Fruit fly (Drosophila melanogaster) whole organism, embryonic: Measurements from ENCODE around the gene Hsp67Ba.

Experiments
- CG10543 ChIP-seq: fragments of 200-800 bp; sonication (Bioruptor generic); optimal IDR thresholded peaks from 3 replicates; lab custom pipeline; 2017; ENCODE audit warnings: missing biosample characterization, mild to moderate bottlenecking, missing genetic modification characterization, moderate library complexity
- CG14014 ChIP-seq: fragments of 200-800 bp; sonication (Bioruptor generic); IDR thresholded peaks from 2 replicates; pipeline ENCODE4 v1.3.6; 2022; ENCODE audit warnings: missing biosample characterization, missing genetic modification characterization
- CG14860 ChIP-seq: fragments of 200-800 bp; sonication (Bioruptor generic); IDR thresholded peaks from 3 replicates; pipeline ENCODE4 v1.3.6; 2022; ENCODE audit warnings: missing biosample characterization, missing genetic modification characterization; ENCODE audit not compliant: partially characterized antibody
- CG1603 ChIP-seq: fragments of 200-800 bp; sonication (Bioruptor generic); optimal IDR thresholded peaks from 2 replicates; lab custom pipeline; 2019; ENCODE audit warnings: missing biosample characterization, mild to moderate bottlenecking, missing genetic modification characterization, moderate library complexity
- CG16813 ChIP-seq: fragments of 200-800 bp; sonication (Bioruptor generic); IDR thresholded peaks from 3 replicates; pipeline ENCODE4 v1.3.6; 2022; ENCODE audit warnings: missing biosample characterization, missing genetic modification characterization; ENCODE audit not compliant: partially characterized antibody
- CG16815 ChIP-seq: fragments of 200-800 bp; sonication (Bioruptor generic); optimal IDR thresholded peaks from 3 replicates; lab custom pipeline; 2017; ENCODE audit warnings: missing biosample characterization, mild to moderate bottlenecking, missing genetic modification characterization
- CG16863 ChIP-seq: fragments of 200-800 bp; sonication (Bioruptor generic); optimal IDR thresholded peaks from 3 replicates; lab custom pipeline; 2016; ENCODE audit warnings: missing biosample characterization, missing genetic modification characterization
- CG17328 ChIP-seq: fragments of 200-800 bp; sonication (Bioruptor generic); IDR thresholded peaks from 2 replicates; pipeline ENCODE4 v1.3.6; 2022; ENCODE audit warnings: missing biosample characterization, missing genetic modification characterization
- CG17359 ChIP-seq: fragments of 200-800 bp; sonication (Bioruptor generic); optimal IDR thresholded peaks from 3 replicates; lab custom pipeline; 2018; ENCODE audit warnings: missing biosample characterization, mild to moderate bottlenecking, missing genetic modification characterization, moderate library complexity
- CG17829 ChIP-seq: fragments of 200-800 bp; optimal IDR thresholded peaks from 2 replicates; lab custom pipeline; 2019; ENCODE audit warnings: missing biosample characterization, mild to moderate bottlenecking, missing genetic modification characterization, moderate library complexity
- CG31365 ChIP-seq: fragments of 200-800 bp; sonication (Bioruptor generic); optimal IDR thresholded peaks from 2 replicates; lab custom pipeline; 2018; ENCODE audit warnings: missing biosample characterization, mild to moderate bottlenecking, missing genetic modification characterization
- CG3407 ChIP-seq: fragments of 200-800 bp; sonication (Bioruptor generic); optimal IDR thresholded peaks from 2 replicates; lab custom pipeline; 2018; ENCODE audit warnings: missing biosample characterization, mild to moderate bottlenecking, missing genetic modification characterization
- CG4328 ChIP-seq: fragments of 200-800 bp; sonication (Bioruptor generic); optimal IDR thresholded peaks from 3 replicates; lab custom pipeline; 2017; ENCODE audit warnings: missing biosample characterization, missing genetic modification reagents, missing genetic modification characterization
- CG6272 ChIP-seq: fragments of 200-800 bp; sonication (Bioruptor generic); IDR thresholded peaks from 2 replicates; pipeline ENCODE4 v1.3.6; 2022; ENCODE audit warnings: missing biosample characterization, missing genetic modification characterization
- CG9797 ChIP-seq: fragments of 200-800 bp; sonication (Bioruptor generic); optimal IDR thresholded peaks from 3 replicates; lab custom pipeline; 2018; ENCODE audit warnings: missing biosample characterization, mild to moderate bottlenecking, missing genetic modification characterization
- CG9817 ChIP-seq: fragments of 200-800 bp; sonication (Bioruptor generic); optimal IDR thresholded peaks from 2 replicates; lab custom pipeline; 2018; ENCODE audit warnings: missing biosample characterization, mild to moderate bottlenecking, missing genetic modification characterization, moderate library complexity
- Deaf1 ChIP-seq: fragments of 200-800 bp; optimal IDR thresholded peaks from 3 replicates; lab custom pipeline; 2019; ENCODE audit warnings: missing biosample characterization, mild to moderate bottlenecking, missing genetic modification characterization, moderate library complexity
- Dref ChIP-seq: fragments of 200-800 bp; sonication (Bioruptor generic); IDR thresholded peaks from 2 replicates; pipeline ENCODE4 v1.3.6; 2022; ENCODE audit warnings: missing biosample characterization, missing genetic modification characterization
- E2f2 ChIP-seq: fragments of 200-800 bp; sonication (Bioruptor generic); IDR thresholded peaks from 2 replicates; pipeline ENCODE4 v1.3.6; 2022; ENCODE audit warnings: missing biosample characterization, missing genetic modification characterization
- Eip74EF ChIP-seq, 2 experiments: fragments of 200-800 bp in 1 of 2; fragments of >200 bp in 1 of 2; sonication (Bioruptor generic) in 1 of 2; optimal IDR thresholded peaks; 2 replicates each; lab custom pipeline; 2017 to 2019; ENCODE audit warnings: missing biosample characterization in 2 of 2, missing genetic modification characterization in 2 of 2, mild to moderate bottlenecking in 1 of 2, moderate library complexity in 1 of 2
- Gsc ChIP-seq: fragments of 200-800 bp; sonication (Bioruptor generic); IDR thresholded peaks from 2 replicates; pipeline ENCODE4 v1.3.6; 2022; ENCODE audit warnings: missing biosample characterization, missing genetic modification characterization
- Hsf ChIP-seq: fragments of 200-800 bp; sonication (Bioruptor generic); optimal IDR thresholded peaks from 3 replicates; lab custom pipeline; 2016; ENCODE audit warnings: missing biosample characterization, missing genetic modification characterization
- Mad ChIP-seq: fragments of 200-800 bp; sonication (Bioruptor generic); optimal IDR thresholded peaks from 2 replicates; lab custom pipeline; 2016; ENCODE audit warnings: missing biosample characterization, missing genetic modification characterization
- Nf-YB ChIP-seq: fragments of 200-800 bp; sonication (Bioruptor generic); optimal IDR thresholded peaks from 3 replicates; lab custom pipeline; 2019; ENCODE audit warnings: missing biosample characterization, mild to moderate bottlenecking, missing genetic modification characterization, moderate library complexity
- Optix ChIP-seq: fragments of 200-800 bp; sonication (Bioruptor generic); IDR thresholded peaks from 3 replicates; pipeline ENCODE4 v1.3.6; 2022; ENCODE audit warnings: missing biosample characterization, missing genetic modification characterization
- PHDP ChIP-seq: fragments of 200-800 bp; sonication (Bioruptor generic); optimal IDR thresholded peaks from 3 replicates; lab custom pipeline; 2018; ENCODE audit warnings: missing biosample characterization, mild to moderate bottlenecking, missing genetic modification characterization, moderate library complexity
- Rx ChIP-seq: fragments of 200-800 bp; sonication (Bioruptor generic); IDR thresholded peaks from 2 replicates; pipeline ENCODE4 v1.3.6; 2022; ENCODE audit warnings: missing biosample characterization, missing genetic modification characterization
- Scr ChIP-seq: fragments of 200-800 bp; sonication (Bioruptor generic); IDR thresholded peaks from 2 replicates; pipeline ENCODE4 v1.3.6; 2022; ENCODE audit warnings: missing biosample characterization, missing genetic modification characterization; ENCODE audit not compliant: partially characterized antibody
- Spps ChIP-seq: fragments of 200-800 bp; sonication (Bioruptor generic); optimal IDR thresholded peaks from 2 replicates; lab custom pipeline; 2018; ENCODE audit warnings: missing biosample characterization, mild to moderate bottlenecking, missing genetic modification characterization
- Xbp1 ChIP-seq: fragments of 200-800 bp; sonication (Bioruptor generic); optimal IDR thresholded peaks from 3 replicates; lab custom pipeline; 2016; ENCODE audit warnings: missing biosample characterization, mild to moderate bottlenecking, missing genetic modification characterization
- ab ChIP-seq: fragments of 200-800 bp; sonication (Bioruptor generic); optimal IDR thresholded peaks from 2 replicates; lab custom pipeline; 2016; ENCODE audit warnings: missing biosample characterization, missing genetic modification characterization
- abd-A ChIP-seq: fragments of 200-800 bp; sonication (Bioruptor generic); optimal IDR thresholded peaks from 3 replicates; lab custom pipeline; 2019; ENCODE audit warnings: missing biosample characterization, mild to moderate bottlenecking, missing genetic modification characterization, moderate library complexity
- bcd ChIP-seq: fragments of 200-800 bp; sonication (Bioruptor generic); optimal IDR thresholded peaks from 2 replicates; lab custom pipeline; 2017; ENCODE audit warnings: missing biosample characterization, mild to moderate bottlenecking, missing genetic modification characterization
- chn ChIP-seq: fragments of 200-800 bp; sonication (Bioruptor generic); optimal IDR thresholded peaks from 2 replicates; lab custom pipeline; 2016; ENCODE audit warnings: missing biosample characterization, missing genetic modification characterization
- da ChIP-seq: fragments of 200-800 bp; sonication (Bioruptor generic); optimal IDR thresholded peaks from 2 replicates; lab custom pipeline; 2016; ENCODE audit warnings: missing biosample characterization, missing genetic modification characterization
- danr ChIP-seq: fragments of 200-800 bp; sonication (Bioruptor generic); IDR thresholded peaks from 2 replicates; pipeline ENCODE4 v1.3.6; 2022; ENCODE audit warnings: missing biosample characterization, missing genetic modification characterization
- fru ChIP-seq: fragments of >200 bp; optimal IDR thresholded peaks from 2 replicates; lab custom pipeline; 2017
- jing ChIP-seq: fragments of 200-800 bp; sonication (Bioruptor generic); optimal IDR thresholded peaks from 2 replicates; lab custom pipeline; 2018; ENCODE audit warnings: missing biosample characterization, mild to moderate bottlenecking, missing genetic modification characterization
- jumu ChIP-seq: fragments of 200-800 bp; sonication (Bioruptor generic); optimal IDR thresholded peaks from 3 replicates; lab custom pipeline; 2016; ENCODE audit warnings: missing biosample characterization, missing genetic modification characterization
- kay ChIP-seq: fragments of 200-800 bp; sonication (Bioruptor generic); optimal IDR thresholded peaks from 2 replicates; lab custom pipeline; 2016; ENCODE audit warnings: missing biosample characterization, missing genetic modification characterization
- mld ChIP-seq: fragments of 200-800 bp; sonication (Bioruptor generic); IDR thresholded peaks from 3 replicates; pipeline ENCODE4 v1.3.6; 2022; ENCODE audit warnings: missing biosample characterization, missing genetic modification characterization; ENCODE audit not compliant: partially characterized antibody
- pfk ChIP-seq: fragments of 200-800 bp; sonication (Bioruptor generic); optimal IDR thresholded peaks from 2 replicates; lab custom pipeline; 2018; ENCODE audit warnings: missing biosample characterization, mild to moderate bottlenecking, missing genetic modification characterization, moderate library complexity
- prd ChIP-seq, 3 experiments: fragments of >200 bp in 2 of 3; fragments of 200-800 bp in 1 of 3; sonication (Bioruptor generic) in 1 of 3; optimal IDR thresholded peaks in 2 of 3; IDR thresholded peaks in 1 of 3; 2 replicates in 2 of 3; 3 replicates in 1 of 3; pipeline versions ENCODE4 v1.3.6 to Lab custom; 2017 to 2022; ENCODE audit warnings: missing biosample characterization in 1 of 3, missing genetic modification characterization in 1 of 3
- pros ChIP-seq: fragments of 200-800 bp; sonication (Bioruptor generic); optimal IDR thresholded peaks from 3 replicates; lab custom pipeline; 2019; ENCODE audit warnings: missing biosample characterization, mild to moderate bottlenecking, missing genetic modification characterization, moderate library complexity
- pzg ChIP-seq: fragments of 200-800 bp; sonication (Bioruptor generic); optimal IDR thresholded peaks from 3 replicates; lab custom pipeline; 2018; ENCODE audit warnings: missing biosample characterization, mild to moderate bottlenecking, missing genetic modification characterization, moderate library complexity
- sens ChIP-seq: fragments of 200-800 bp; sonication (Bioruptor generic); peaks from one replicate; lab custom pipeline; 2016; ENCODE audit warnings: missing biosample characterization, missing genetic modification characterization
- sna ChIP-seq: fragments of 200-800 bp; sonication (Bioruptor generic); IDR thresholded peaks from 2 replicates; pipeline ENCODE4 v1.3.6; 2022; ENCODE audit warnings: missing biosample characterization, missing genetic modification characterization; ENCODE audit not compliant: partially characterized antibody
- sqz ChIP-seq: fragments of 200-800 bp; sonication (Bioruptor generic); optimal IDR thresholded peaks from 3 replicates; lab custom pipeline; 2018; ENCODE audit warnings: missing biosample characterization, mild to moderate bottlenecking, missing genetic modification characterization
- vfl ChIP-seq: fragments of 200-800 bp; sonication (Bioruptor generic); optimal IDR thresholded peaks from 2 replicates; lab custom pipeline; 2016; ENCODE audit warnings: missing biosample characterization, missing genetic modification characterization

Hsp67Ba gene

dm6 chr3L:9383345-9384075 is 4.2 kb upstream of the Hsp67Ba start, which contains the start of gene Hsp27 (continued):
- TF ChIP-seq CG14860 = no peak
- TF ChIP-seq sna (GFP tag; lab: Robert Waterston, UW) = no peak
- peak; percentile 96 for TF ChIP-seq jumu (GFP tag; lab: Kevin White, UChicago)
- TF ChIP-seq Eip74EF (GFP tag; optimal IDR thresholded peaks at IDR 0.05; lab: Kevin White, UChicago) = peak in 1 of 2 experiments; percentile 97
- TF ChIP-seq CG14014 (GFP tag; lab: Robert Waterston, UW) = peak; percentile 96
- TF ChIP-seq danr (GFP tag; lab: Robert Waterston, UW) = peak; percentile 97
- TF ChIP-seq CG16813 = no peak
- peak; percentile 50 for TF ChIP-seq CG9797 (GFP tag; lab: Kevin White, UChicago)
- TF ChIP-seq Optix (GFP tag; lab: Robert Waterston, UW) = peak; percentile 99
- peak; percentile 97 for TF ChIP-seq CG16815 (GFP tag; lab: Kevin White, UChicago)
- TF ChIP-seq E2f2 = peak; percentile 84
- TF ChIP-seq sens = peak; percentile 99
- peak; percentile 98 for TF ChIP-seq PHDP (tag; lab: Kevin White, UChicago)
- peak; percentile 75 for TF ChIP-seq ab (GFP tag; lab: Kevin White, UChicago)
- no peak for TF ChIP-seq pros (GFP tag; lab: Kevin White, UChicago)
- peak; percentile 74 for TF ChIP-seq CG10543
- TF ChIP-seq Dref (GFP tag; lab: Robert Waterston, UW) = peak; percentile 40
- TF ChIP-seq kay (GFP tag; lab: Kevin White, UChicago) = peak; percentile 97
- TF ChIP-seq vfl (GFP tag; lab: Kevin White, UChicago) = peak; percentile 97
- peak; percentile 96 for TF ChIP-seq Spps
- TF ChIP-seq pfk (GFP tag; lab: Kevin White, UChicago) = peak; percentile 24
- peak; percentile 49 for TF ChIP-seq da (GFP tag; lab: Kevin White, UChicago)
- peak; percentile 98 for TF ChIP-seq CG17328 (GFP tag; lab: Robert Waterston, UW)
- TF ChIP-seq CG6272 = peak; percentile 98
- TF ChIP-seq bcd (GFP tag; lab: Kevin White, UChicago) = peak; percentile 99
- TF ChIP-seq Hsf (GFP tag; lab: Kevin White, UChicago) = peak; percentile 97
- TF ChIP-seq abd-A (tag; lab: Kevin White, UChicago) = peak; percentile 64
- peak; percentile 89 for TF ChIP-seq CG31365 (tag; lab: Kevin White, UChicago)
- peak; percentile 99 for TF ChIP-seq Rx (GFP tag; lab: Robert Waterston, UW)
- TF ChIP-seq CG17829 (tag; lab: Kevin White, UChicago) = peak; percentile 98
- TF ChIP-seq Nf-YB (GFP tag; lab: Kevin White, UChicago) = peak; percentile 86
- peak; percentile 96 for TF ChIP-seq CG9817 (tag; lab: Kevin White, UChicago)
- peak; percentile 97 for TF ChIP-seq Gsc
- no peak for TF ChIP-seq mld (GFP tag; lab: Robert Waterston, UW)
- peak; percentile 93 for TF ChIP-seq sqz (GFP tag; lab: Kevin White, UChicago)
- TF ChIP-seq Mad = peak; percentile 95
- TF ChIP-seq chn (GFP tag; lab: Kevin White, UChicago) = peak; percentile 96
- peak; percentile 99 for TF ChIP-seq Xbp1 (GFP tag; lab: Kevin White, UChicago)
- TF ChIP-seq Deaf1 (tag; lab: Kevin White, UChicago) = peak; percentile 86
- TF ChIP-seq pzg (GFP tag; lab: Kevin White, UChicago) = peak; percentile 25
- no peak for TF ChIP-seq Scr (GFP tag; lab: Robert Waterston, UW)
- TF ChIP-seq CG17359 (tag; lab: Kevin White, UChicago) = peak; percentile 99
- no peak for TF ChIP-seq prd (optimal IDR thresholded peaks at IDR 0.05; lab: Kevin White, UChicago)
- peak; percentile 99 for TF ChIP-seq prd (GFP tag; IDR thresholded peaks at IDR 0.05; lab: Robert Waterston, UW)
- peak; percentile 96 for TF ChIP-seq jing (GFP tag; lab: Kevin White, UChicago)
- TF ChIP-seq CG4328 = peak; percentile 84
- TF ChIP-seq CG16863 (GFP tag; lab: Kevin White, UChicago) = peak; percentile 87
- TF ChIP-seq fru (lab: Kevin White, UChicago) = no peak
- peak; percentile 96 for TF ChIP-seq CG1603 (tag; lab: Kevin White, UChicago)
- peak; percentile 98 for TF ChIP-seq CG3407
